1 fruit fly cellular context compared by ENCODE assay signal in genomic region chr3L:11708633-11709116, dm6.
A peak's percentile ranks its signal among the peaks of the same experiment; 100 is the strongest.
TF ChIP-seq lines count a peak whose summit lies in the region.

Gene Ccdc56 (plus strand): TSS chr3L:11708979.
Gene mtTFB1 (plus strand): TSS chr3L:11708979.

TF ChIP-seq in whole organism, embryonic, 481 proteins besides CTCF, POLR2A, EP300 and RAD21 (continued from another document and continues in another):
- TF ChIP-seq sd (tag; optimal IDR thresholded peaks at IDR 0.05; lab: Kevin White, UChicago), result no peak
- no peak for TF ChIP-seq CG15601 (tag; optimal IDR thresholded peaks at IDR 0.05; lab: Kevin White, UChicago)
- TF ChIP-seq h (optimal IDR thresholded peaks at IDR 0.05; lab: Kevin White, UChicago), result no peak
- peak; percentile 65 for TF ChIP-seq Med (GFP tag; lab: Kevin White, UChicago)
- TF ChIP-seq CG2678 (tag; optimal IDR thresholded peaks at IDR 0.05; lab: Kevin White, UChicago), result no peak
- TF ChIP-seq CG9797 (GFP tag; optimal IDR thresholded peaks at IDR 0.05; lab: Kevin White, UChicago), result peak; percentile 94
- TF ChIP-seq Bdp1 (GFP tag; optimal IDR thresholded peaks at IDR 0.05; lab: Kevin White, UChicago), result peak; percentile 43
- no peak for TF ChIP-seq Mes4 (GFP tag; optimal IDR thresholded peaks at IDR 0.05; lab: Kevin White, UChicago)
- TF ChIP-seq CG13894 (tag; optimal IDR thresholded peaks at IDR 0.05; lab: Kevin White, UChicago), result no peak
- peak; percentile 22; the same call in 1 of the 2 replicates for TF ChIP-seq ato (GFP tag; IDR thresholded peaks at IDR 0.05; lab: Robert Waterston, UW; ENCODE audit: partially characterized antibody)
- peak; percentile 23 for TF ChIP-seq Ets65A (GFP tag; lab: Kevin White, UChicago)
- TF ChIP-seq CG17612 (GFP tag; IDR thresholded peaks at IDR 0.05; lab: Robert Waterston, UW), result no peak
- no peak for TF ChIP-seq CG7786 (GFP tag; optimal IDR thresholded peaks at IDR 0.05; lab: Kevin White, UChicago)
- no peak for TF ChIP-seq wor (GFP tag; IDR thresholded peaks at IDR 0.05; lab: Robert Waterston, UW)
- TF ChIP-seq Bteb2 (GFP tag; optimal IDR thresholded peaks at IDR 0.05; lab: Kevin White, UChicago), result peak; percentile 13
- peak; percentile 2 for TF ChIP-seq CG13424 (tag; optimal IDR thresholded peaks at IDR 0.05; lab: Kevin White, UChicago)
- TF ChIP-seq CG30020 (tag; optimal IDR thresholded peaks at IDR 0.05; lab: Kevin White, UChicago), result no peak
- peak; percentile 89 for TF ChIP-seq gfzf (GFP tag; optimal IDR thresholded peaks at IDR 0.05; lab: Kevin White, UChicago)
- no peak for TF ChIP-seq HHEX (GFP tag; optimal IDR thresholded peaks at IDR 0.05; lab: Kevin White, UChicago)
- peak; percentile 53 for TF ChIP-seq CG15514 (GFP tag; optimal IDR thresholded peaks at IDR 0.05; lab: Kevin White, UChicago)
- TF ChIP-seq CG9727 (GFP tag; optimal IDR thresholded peaks at IDR 0.05; lab: Kevin White, UChicago), result no peak
- 0 out of 3 replicates have a peak, but pooled peaks have one; percentile 39 for TF ChIP-seq ci (GFP tag; IDR thresholded peaks at IDR 0.05; lab: Robert Waterston, UW)
- peak; percentile 64 for TF ChIP-seq MESR4 (GFP tag; optimal IDR thresholded peaks at IDR 0.05; lab: Kevin White, UChicago)
- TF ChIP-seq D19B (GFP tag; optimal IDR thresholded peaks at IDR 0.05; lab: Kevin White, UChicago), result no peak
- TF ChIP-seq Mrtf (GFP tag; IDR thresholded peaks at IDR 0.05; lab: Robert Waterston, UW), result no peak
- TF ChIP-seq bigmax (GFP tag; optimal IDR thresholded peaks at IDR 0.05; lab: Kevin White, UChicago), result no peak
- no peak for TF ChIP-seq CG11560 (tag; IDR thresholded peaks at IDR 0.05; lab: Robert Waterston, UW)
- TF ChIP-seq CG7839 (tag; optimal IDR thresholded peaks at IDR 0.05; lab: Kevin White, UChicago), result peak; percentile 31
- TF ChIP-seq tll (GFP tag; optimal IDR thresholded peaks at IDR 0.05; lab: Kevin White, UChicago), result no peak
- no peak for TF ChIP-seq dpn (GFP tag; optimal IDR thresholded peaks at IDR 0.05; lab: Kevin White, UChicago)
- no peak for TF ChIP-seq jing (GFP tag; optimal IDR thresholded peaks at IDR 0.05; lab: Kevin White, UChicago)
- no peak for TF ChIP-seq CG14965 (GFP tag; optimal IDR thresholded peaks at IDR 0.05; lab: Kevin White, UChicago; ENCODE audit: borderline replicate concordance)
- no peak for TF ChIP-seq twi (tag; optimal IDR thresholded peaks at IDR 0.05; lab: Kevin White, UChicago)
- no peak for TF ChIP-seq gce (GFP tag; IDR thresholded peaks at IDR 0.05; lab: Robert Waterston, UW)
- no peak for TF ChIP-seq ssp (GFP tag; IDR thresholded peaks at IDR 0.05; lab: Robert Waterston, UW)
- no peak for TF ChIP-seq kah (GFP tag; optimal IDR thresholded peaks at IDR 0.05; lab: Kevin White, UChicago)
- TF ChIP-seq CG17186 (GFP tag; optimal IDR thresholded peaks at IDR 0.05; lab: Kevin White, UChicago), result peak; percentile 60
- 0 out of 2 replicates have a peak, but pooled peaks have one; percentile 20 for TF ChIP-seq tna (GFP tag; IDR thresholded peaks at IDR 0.05; lab: Robert Waterston, UW; ENCODE audit: partially characterized antibody)
- peak; percentile 6 for TF ChIP-seq phol (tag; optimal IDR thresholded peaks at IDR 0.05; lab: Kevin White, UChicago)
- TF ChIP-seq ro (GFP tag; IDR thresholded peaks at IDR 0.05; lab: Robert Waterston, UW), result no peak
- no peak for TF ChIP-seq fru (optimal IDR thresholded peaks at IDR 0.05; lab: Kevin White, UChicago)
- TF ChIP-seq CG1603 (tag; optimal IDR thresholded peaks at IDR 0.05; lab: Kevin White, UChicago), result peak; percentile 26
- TF ChIP-seq Dp (GFP tag; optimal IDR thresholded peaks at IDR 0.05; lab: Kevin White, UChicago), result peak; percentile 84
- no peak for TF ChIP-seq PHDP (tag; optimal IDR thresholded peaks at IDR 0.05; lab: Kevin White, UChicago)
- no peak for TF ChIP-seq stc (GFP tag; IDR thresholded peaks at IDR 0.05; lab: Robert Waterston, UW)
- TF ChIP-seq bsh (GFP tag; optimal IDR thresholded peaks at IDR 0.05; lab: Kevin White, UChicago), result no peak
- TF ChIP-seq Drgx (GFP tag; IDR thresholded peaks at IDR 0.05; lab: Robert Waterston, UW), result no peak
- no peak for TF ChIP-seq Fer1 (GFP tag; optimal IDR thresholded peaks at IDR 0.05; lab: Kevin White, UChicago)
- TF ChIP-seq ewg (GFP tag; optimal IDR thresholded peaks at IDR 0.05; lab: Kevin White, UChicago), result peak; percentile 76
- no peak for TF ChIP-seq C15 (GFP tag; IDR thresholded peaks at IDR 0.05; lab: Robert Waterston, UW)
- no peak for TF ChIP-seq gsb (GFP tag; IDR thresholded peaks at IDR 0.05; lab: Robert Waterston, UW)
- peak; percentile 31 for TF ChIP-seq CG10462 (GFP tag; optimal IDR thresholded peaks at IDR 0.05; lab: Kevin White, UChicago)
- no peak for TF ChIP-seq CG12104 (GFP tag; optimal IDR thresholded peaks at IDR 0.05; lab: Kevin White, UChicago)
- TF ChIP-seq ems (GFP tag; optimal IDR thresholded peaks at IDR 0.05; lab: Kevin White, UChicago), result peak; percentile 37
- no peak for TF ChIP-seq zf30C (GFP tag; optimal IDR thresholded peaks at IDR 0.05; lab: Kevin White, UChicago)
- no peak for TF ChIP-seq vnd (GFP tag; IDR thresholded peaks at IDR 0.05; lab: Robert Waterston, UW; ENCODE audit: partially characterized antibody)
- TF ChIP-seq croc (GFP tag; conservative IDR thresholded peaks at IDR 0.05; lab: Robert Waterston, UW), result no peak
- no peak for TF ChIP-seq MTF-1 (GFP tag; optimal IDR thresholded peaks at IDR 0.05; lab: Kevin White, UChicago; ENCODE audit: borderline replicate concordance)
- TF ChIP-seq Sry-δ (GFP tag; optimal IDR thresholded peaks at IDR 0.05; lab: Kevin White, UChicago), result peak; percentile 46
- no peak for TF ChIP-seq Hey (tag; optimal IDR thresholded peaks at IDR 0.05; lab: Kevin White, UChicago)
- TF ChIP-seq Sox102F (GFP tag; optimal IDR thresholded peaks at IDR 0.05; lab: Kevin White, UChicago), result no peak
- no peak for TF ChIP-seq Trl (optimal IDR thresholded peaks at IDR 0.05; lab: Kevin White, UChicago)
- TF ChIP-seq Trl (GFP tag; optimal IDR thresholded peaks at IDR 0.05; lab: Kevin White, UChicago), result no peak
- TF ChIP-seq CG14710 (tag; optimal IDR thresholded peaks at IDR 0.05; lab: Kevin White, UChicago), result peak; percentile 54
- TF ChIP-seq Atf3 (GFP tag; optimal IDR thresholded peaks at IDR 0.05; lab: Kevin White, UChicago), result no peak
- no peak for TF ChIP-seq lmd (GFP tag; IDR thresholded peaks at IDR 0.05; lab: Robert Waterston, UW)
- peak; percentile 61 for TF ChIP-seq kay (GFP tag; optimal IDR thresholded peaks at IDR 0.05; lab: Kevin White, UChicago)
- peak; percentile 16 for TF ChIP-seq Deaf1 (tag; optimal IDR thresholded peaks at IDR 0.05; lab: Kevin White, UChicago)
- TF ChIP-seq pb (GFP tag; optimal IDR thresholded peaks at IDR 0.05; lab: Kevin White, UChicago), result no peak
- TF ChIP-seq trem (tag; optimal IDR thresholded peaks at IDR 0.05; lab: Kevin White, UChicago), result peak; percentile 52
- TF ChIP-seq E2f2 (GFP tag; IDR thresholded peaks at IDR 0.05; lab: Robert Waterston, UW), result peak; percentile 86
- TF ChIP-seq CG8290 (GFP tag; optimal IDR thresholded peaks at IDR 0.05; lab: Kevin White, UChicago), result no peak
- peak in 1 of 2 experiments; percentile 30 for TF ChIP-seq CG8290 (tag; optimal IDR thresholded peaks at IDR 0.05; lab: Kevin White, UChicago)
- TF ChIP-seq TFAM (GFP tag; optimal IDR thresholded peaks at IDR 0.05; lab: Kevin White, UChicago), result no peak
- peak; percentile 20 for TF ChIP-seq CG2120 (GFP tag; optimal IDR thresholded peaks at IDR 0.05; lab: Kevin White, UChicago)
- no peak for TF ChIP-seq hkb (optimal IDR thresholded peaks at IDR 0.05; lab: Kevin White, UChicago)
- 0 out of 2 replicates have a peak, but pooled peaks have one; percentile 6 for TF ChIP-seq hkb (GFP tag; IDR thresholded peaks at IDR 0.05; lab: Robert Waterston, UW)
- TF ChIP-seq CG4820 (GFP tag; optimal IDR thresholded peaks at IDR 0.05; lab: Kevin White, UChicago), result no peak
- TF ChIP-seq ken (GFP tag; IDR thresholded peaks at IDR 0.05; lab: Robert Waterston, UW), result no peak
- peak; percentile 65 for TF ChIP-seq MBD-R2 (GFP tag; IDR thresholded peaks at IDR 0.05; lab: Robert Waterston, UW)
- no peak for TF ChIP-seq CG4360 (GFP tag; IDR thresholded peaks at IDR 0.05; lab: Robert Waterston, UW)
- peak; percentile 32 for TF ChIP-seq CG2116 (GFP tag; optimal IDR thresholded peaks at IDR 0.05; lab: Kevin White, UChicago)
- peak; percentile 82 for TF ChIP-seq Lhr (GFP tag; optimal IDR thresholded peaks at IDR 0.05; lab: Kevin White, UChicago)
- TF ChIP-seq Mad (GFP tag; optimal IDR thresholded peaks at IDR 0.05; lab: Kevin White, UChicago), result no peak
- no peak for TF ChIP-seq CG12942 (GFP tag; optimal IDR thresholded peaks at IDR 0.05; lab: Kevin White, UChicago)
- TF ChIP-seq CG17829 (tag; optimal IDR thresholded peaks at IDR 0.05; lab: Kevin White, UChicago), result peak; percentile 17
- peak; percentile 14 for TF ChIP-seq CoRest (tag; optimal IDR thresholded peaks at IDR 0.05; lab: Kevin White, UChicago)
- peak; percentile 33 for TF ChIP-seq corto (GFP tag; optimal IDR thresholded peaks at IDR 0.05; lab: Kevin White, UChicago)
- peak; percentile 4 for TF ChIP-seq CG4617 (GFP tag; optimal IDR thresholded peaks at IDR 0.05; lab: Kevin White, UChicago; ENCODE audit: borderline replicate concordance)
- no peak for TF ChIP-seq CG11093 (GFP tag; IDR thresholded peaks at IDR 0.05; lab: Robert Waterston, UW)
- TF ChIP-seq Myb (GFP tag; optimal IDR thresholded peaks at IDR 0.05; lab: Kevin White, UChicago), result peak; percentile 78
- TF ChIP-seq cas (GFP tag; IDR thresholded peaks at IDR 0.05; lab: Robert Waterston, UW), result no peak
- no peak for TF ChIP-seq D (optimal IDR thresholded peaks at IDR 0.05; lab: Kevin White, UChicago)
- TF ChIP-seq D (GFP tag; optimal IDR thresholded peaks at IDR 0.05; lab: Kevin White, UChicago), result no peak
- no peak for TF ChIP-seq Aef1 (GFP tag; IDR thresholded peaks at IDR 0.05; lab: Robert Waterston, UW)
- TF ChIP-seq Nf-YC (tag; optimal IDR thresholded peaks at IDR 0.05; lab: Kevin White, UChicago), result no peak
- TF ChIP-seq CG11504 (tag; optimal IDR thresholded peaks at IDR 0.05; lab: Kevin White, UChicago), result peak; percentile 36
- no peak for TF ChIP-seq CG2875 (GFP tag; optimal IDR thresholded peaks at IDR 0.05; lab: Kevin White, UChicago)
- TF ChIP-seq CG34422 (GFP tag; IDR thresholded peaks at IDR 0.05; lab: Robert Waterston, UW), result no peak
- TF ChIP-seq CG7928 (GFP tag; optimal IDR thresholded peaks at IDR 0.05; lab: Kevin White, UChicago), result peak; percentile 3
- TF ChIP-seq CG30403 (GFP tag; optimal IDR thresholded peaks at IDR 0.05; lab: Kevin White, UChicago), result peak; percentile 0
- TF ChIP-seq pzg (GFP tag; optimal IDR thresholded peaks at IDR 0.05; lab: Kevin White, UChicago), result peak; percentile 80
- TF ChIP-seq CG12155 (GFP tag; optimal IDR thresholded peaks at IDR 0.05; lab: Kevin White, UChicago), result peak; percentile 91
- no peak for TF ChIP-seq wek (GFP tag; optimal IDR thresholded peaks at IDR 0.05; lab: Kevin White, UChicago)
- TF ChIP-seq CG12659 (GFP tag; optimal IDR thresholded peaks at IDR 0.05; lab: Kevin White, UChicago), result peak; percentile 61
- TF ChIP-seq CG17802 (tag; optimal IDR thresholded peaks at IDR 0.05; lab: Kevin White, UChicago), result no peak
- no peak for TF ChIP-seq CG5180 (GFP tag; optimal IDR thresholded peaks at IDR 0.05; lab: Kevin White, UChicago)
- no peak for TF ChIP-seq D19A (tag; optimal IDR thresholded peaks at IDR 0.05; lab: Kevin White, UChicago)
- peak; percentile 29 for TF ChIP-seq nmo (GFP tag; optimal IDR thresholded peaks at IDR 0.05; lab: Kevin White, UChicago)
- peak; percentile 51 for TF ChIP-seq BEAF-32 (GFP tag; optimal IDR thresholded peaks at IDR 0.05; lab: Kevin White, UChicago)
- TF ChIP-seq fd64A (GFP tag; optimal IDR thresholded peaks at IDR 0.05; lab: Kevin White, UChicago), result no peak
- no peak for TF ChIP-seq Fer3 (tag; optimal IDR thresholded peaks at IDR 0.05; lab: Kevin White, UChicago)
- TF ChIP-seq CG8765 (GFP tag; IDR thresholded peaks at IDR 0.05; lab: Robert Waterston, UW), result no peak
- 0 out of 3 replicates have a peak, but pooled peaks have one; percentile 7 for TF ChIP-seq row (GFP tag; IDR thresholded peaks at IDR 0.05; lab: Robert Waterston, UW)
- no peak for TF ChIP-seq NK7.1 (GFP tag; optimal IDR thresholded peaks at IDR 0.05; lab: Kevin White, UChicago)
- peak; percentile 64 for TF ChIP-seq grau (tag; optimal IDR thresholded peaks at IDR 0.05; lab: Kevin White, UChicago)
- peak; percentile 56 for TF ChIP-seq Ets97D (GFP tag; optimal IDR thresholded peaks at IDR 0.05; lab: Kevin White, UChicago)
- TF ChIP-seq en (GFP tag; optimal IDR thresholded peaks at IDR 0.05; lab: Kevin White, UChicago), result no peak
- peak; percentile 16 for TF ChIP-seq Sin3A (optimal IDR thresholded peaks at IDR 0.05; lab: Kevin White, UChicago)
- TF ChIP-seq crp (GFP tag; optimal IDR thresholded peaks at IDR 0.05; lab: Kevin White, UChicago), result no peak
- no peak for TF ChIP-seq repo (GFP tag; optimal IDR thresholded peaks at IDR 0.05; lab: Kevin White, UChicago)
- no peak for TF ChIP-seq CG3407 (GFP tag; optimal IDR thresholded peaks at IDR 0.05; lab: Kevin White, UChicago)
- no peak for TF ChIP-seq gem (tag; optimal IDR thresholded peaks at IDR 0.05; lab: Kevin White, UChicago)
- peak; percentile 46; the same call in 1 of the 3 replicates for TF ChIP-seq CG17361 (GFP tag; IDR thresholded peaks at IDR 0.05; lab: Robert Waterston, UW)
- peak; percentile 57 for TF ChIP-seq stwl (tag; optimal IDR thresholded peaks at IDR 0.05; lab: Kevin White, UChicago)
- no peak for TF ChIP-seq shn (GFP tag; optimal IDR thresholded peaks at IDR 0.05; lab: Kevin White, UChicago)
- peak; percentile 11 for TF ChIP-seq jumu (GFP tag; optimal IDR thresholded peaks at IDR 0.05; lab: Kevin White, UChicago)
- no peak for TF ChIP-seq Taf1 (GFP tag; IDR thresholded peaks at IDR 0.05; lab: Robert Waterston, UW)
- TF ChIP-seq Camta (GFP tag; optimal IDR thresholded peaks at IDR 0.05; lab: Kevin White, UChicago), result no peak
- TF ChIP-seq CG5245 (GFP tag; optimal IDR thresholded peaks at IDR 0.05; lab: Kevin White, UChicago), result no peak
- TF ChIP-seq Dip3 (GFP tag; optimal IDR thresholded peaks at IDR 0.05; lab: Kevin White, UChicago), result no peak
- peak; percentile 16; the same call in 1 of the 2 replicates for TF ChIP-seq Scr (GFP tag; IDR thresholded peaks at IDR 0.05; lab: Robert Waterston, UW; ENCODE audit: partially characterized antibody)
- TF ChIP-seq dm (GFP tag; optimal IDR thresholded peaks at IDR 0.05; lab: Kevin White, UChicago), result peak; percentile 2
- peak; percentile 29 for TF ChIP-seq Hmr (GFP tag; optimal IDR thresholded peaks at IDR 0.05; lab: Kevin White, UChicago)
- TF ChIP-seq Adf1 (GFP tag; IDR thresholded peaks at IDR 0.05; lab: Robert Waterston, UW), result no peak
- no peak for TF ChIP-seq Doc2 (GFP tag; IDR thresholded peaks at IDR 0.05; lab: Robert Waterston, UW)
